Fruit fly (Drosophila melanogaster) whole organism, embryonic: ENCODE results near the gene Fdx1.

ENCODE experiments used
- B-H1 ChIP-seq: fragments of 200-800 bp; sonication (Bioruptor generic); IDR thresholded peaks from 3 replicates; pipeline ENCODE4 v1.3.6; 2022; ENCODE audit warnings: missing biosample characterization, missing genetic modification characterization
- BEAF-32 ChIP-seq: fragments of 200-800 bp; sonication (Bioruptor generic); optimal IDR thresholded peaks from 3 replicates; lab custom pipeline; 2017; ENCODE audit warnings: missing biosample characterization, missing genetic modification characterization, mild to moderate bottlenecking, moderate library complexity, missing genetic modification reagents
- Bteb2 ChIP-seq: fragments of 200-800 bp; sonication (Bioruptor generic); optimal IDR thresholded peaks from 2 replicates; lab custom pipeline; 2016; ENCODE audit warnings: missing biosample characterization, missing genetic modification characterization
- CG11456 ChIP-seq: fragments of 200-800 bp; sonication (Bioruptor generic); IDR thresholded peaks from 3 replicates; pipeline ENCODE4 v1.3.6; 2022; ENCODE audit warnings: missing biosample characterization, missing genetic modification characterization
- CG13287 ChIP-seq: fragments of 200-800 bp; sonication (Bioruptor generic); IDR thresholded peaks from 2 replicates; pipeline ENCODE4 v1.3.6; 2022; ENCODE audit warnings: missing biosample characterization, missing genetic modification characterization; ENCODE audit not compliant: partially characterized antibody
- CG13296 ChIP-seq: fragments of 200-800 bp; sonication (Bioruptor generic); optimal IDR thresholded peaks from 3 replicates; lab custom pipeline; 2018; ENCODE audit warnings: missing biosample characterization, mild to moderate bottlenecking, missing genetic modification characterization
- CG15514 ChIP-seq: fragments of 200-800 bp; sonication (Bioruptor generic); optimal IDR thresholded peaks from 3 replicates; lab custom pipeline; 2017; ENCODE audit warnings: missing biosample characterization, missing genetic modification characterization, mild to moderate bottlenecking, moderate library complexity, missing genetic modification reagents
- CG15601 ChIP-seq: fragments of 200-800 bp; sonication (Bioruptor generic); optimal IDR thresholded peaks from 3 replicates; lab custom pipeline; 2019; ENCODE audit warnings: missing biosample characterization, mild to moderate bottlenecking, missing genetic modification characterization, moderate library complexity
- CG1647 ChIP-seq: fragments of 200-800 bp; sonication (Bioruptor generic); optimal IDR thresholded peaks from 3 replicates; lab custom pipeline; 2016; ENCODE audit warnings: missing biosample characterization, missing genetic modification characterization
- CG16863 ChIP-seq: fragments of 200-800 bp; sonication (Bioruptor generic); optimal IDR thresholded peaks from 3 replicates; lab custom pipeline; 2016; ENCODE audit warnings: missing biosample characterization, missing genetic modification characterization
- CG17612 ChIP-seq: fragments of 200-800 bp; sonication (Bioruptor generic); IDR thresholded peaks from 2 replicates; pipeline ENCODE4 v1.3.6; 2022; ENCODE audit warnings: missing biosample characterization, missing genetic modification characterization
- CG34376 ChIP-seq: fragments of 200-800 bp; sonication (Bioruptor generic); optimal IDR thresholded peaks from 2 replicates; lab custom pipeline; 2018; ENCODE audit warnings: missing biosample characterization, mild to moderate bottlenecking, missing genetic modification characterization
- CG34422 ChIP-seq: fragments of 200-800 bp; sonication (Bioruptor generic); IDR thresholded peaks from 3 replicates; pipeline ENCODE4 v1.3.6; 2022; ENCODE audit warnings: missing biosample characterization, missing genetic modification characterization
- CG4404 ChIP-seq: fragments of 200-800 bp; sonication (Bioruptor generic); IDR thresholded peaks from 2 replicates; pipeline ENCODE4 v1.3.6; 2022; ENCODE audit warnings: missing biosample characterization, missing genetic modification characterization
- CG4617 ChIP-seq: fragments of 200-800 bp; sonication (Bioruptor generic); optimal IDR thresholded peaks from 3 replicates; lab custom pipeline; 2016; ENCODE audit warnings: missing biosample characterization, missing genetic modification characterization, borderline replicate concordance
- CHES-1-like ChIP-seq: fragments of 200-800 bp; sonication (Bioruptor generic); optimal IDR thresholded peaks from 2 replicates; lab custom pipeline; 2016; ENCODE audit warnings: missing biosample characterization, missing genetic modification characterization
- Dp ChIP-seq: fragments of 200-800 bp; sonication (Bioruptor generic); optimal IDR thresholded peaks from 2 replicates; lab custom pipeline; 2018; ENCODE audit warnings: missing biosample characterization, mild to moderate bottlenecking, missing genetic modification characterization, moderate library complexity
- Drgx ChIP-seq: fragments of 200-800 bp; sonication (Bioruptor generic); IDR thresholded peaks from 2 replicates; pipeline ENCODE4 v1.3.6; 2022; ENCODE audit warnings: missing biosample characterization, missing genetic modification characterization
- ERR ChIP-seq: fragments of 200-800 bp; sonication (Bioruptor generic); optimal IDR thresholded peaks from 2 replicates; lab custom pipeline; 2016; ENCODE audit warnings: missing biosample characterization, missing genetic modification characterization
- Ets97D ChIP-seq: fragments of 200-800 bp; sonication (Bioruptor generic); optimal IDR thresholded peaks from 3 replicates; lab custom pipeline; 2016; ENCODE audit warnings: missing biosample characterization, missing genetic modification characterization
- HLHmδ ChIP-seq: fragments of 200-800 bp; sonication (Bioruptor generic); optimal IDR thresholded peaks from 2 replicates; lab custom pipeline; 2018; ENCODE audit warnings: missing biosample characterization, mild to moderate bottlenecking, missing genetic modification characterization, moderate library complexity
- Hr51 ChIP-seq, 2 experiments: fragments of 200-800 bp; sonication (Bioruptor generic); optimal IDR thresholded peaks; 2 replicates in 1 of 2; 3 replicates in 1 of 2; lab custom pipeline; 2016 to 2018; ENCODE audit warnings: missing biosample characterization in 2 of 2, missing genetic modification characterization in 2 of 2, mild to moderate bottlenecking in 1 of 2, moderate library complexity in 1 of 2
- Hsf ChIP-seq: fragments of 200-800 bp; sonication (Bioruptor generic); optimal IDR thresholded peaks from 3 replicates; lab custom pipeline; 2016; ENCODE audit warnings: missing biosample characterization, missing genetic modification characterization
- MESR4 ChIP-seq: fragments of 200-800 bp; sonication (Bioruptor generic); optimal IDR thresholded peaks from 2 replicates; lab custom pipeline; 2018; ENCODE audit warnings: missing biosample characterization, mild to moderate bottlenecking, missing genetic modification characterization, moderate library complexity
- Med ChIP-seq: fragments of 200-800 bp; sonication (Bioruptor generic); peaks from one replicate; lab custom pipeline; 2016; ENCODE audit warnings: missing biosample characterization, missing genetic modification characterization, mild to moderate bottlenecking, inconsistent platforms, moderate library complexity
- NfI ChIP-seq: fragments of 200-800 bp; sonication (Bioruptor generic); optimal IDR thresholded peaks from 3 replicates; lab custom pipeline; 2018; ENCODE audit warnings: missing biosample characterization, mild to moderate bottlenecking, missing genetic modification characterization, moderate library complexity
- Trl ChIP-seq, 3 experiments: fragments of >200 bp in 2 of 3; fragments of 200-800 bp in 1 of 3; sonication (Bioruptor generic) in 1 of 3; optimal IDR thresholded peaks; 2 replicates in 1 of 3; 3 replicates in 2 of 3; lab custom pipeline; 2016 to 2017; ENCODE audit warnings: missing biosample characterization in 1 of 3, missing genetic modification characterization in 1 of 3
- cad ChIP-seq: fragments of >200 bp; optimal IDR thresholded peaks from 2 replicates; lab custom pipeline; 2017; ENCODE audit warnings: missing biosample characterization, missing genetic modification characterization
- chm ChIP-seq: fragments of 200-800 bp; sonication (Bioruptor generic); IDR thresholded peaks from 2 replicates; pipeline ENCODE4 v1.3.6; 2022; ENCODE audit warnings: missing biosample characterization, missing genetic modification characterization
- chn ChIP-seq: fragments of 200-800 bp; sonication (Bioruptor generic); optimal IDR thresholded peaks from 2 replicates; lab custom pipeline; 2016; ENCODE audit warnings: missing biosample characterization, missing genetic modification characterization
- crp ChIP-seq, 2 experiments: fragments of 200-800 bp; sonication (Bioruptor generic); optimal IDR thresholded peaks; 2 replicates in 1 of 2; 3 replicates in 1 of 2; lab custom pipeline; 2017; ENCODE audit warnings: missing biosample characterization in 2 of 2, missing genetic modification characterization in 2 of 2, mild to moderate bottlenecking in 1 of 2, moderate library complexity in 1 of 2
- hbn ChIP-seq: fragments of 200-800 bp; sonication (Bioruptor generic); IDR thresholded peaks from 2 replicates; pipeline ENCODE4 v1.3.6; 2022; ENCODE audit warnings: missing biosample characterization, missing genetic modification characterization; ENCODE audit not compliant: partially characterized antibody
- her ChIP-seq: fragments of 200-800 bp; sonication (Bioruptor generic); optimal IDR thresholded peaks from 2 replicates; lab custom pipeline; 2016; ENCODE audit warnings: missing biosample characterization, missing genetic modification characterization
- lab ChIP-seq: fragments of 200-800 bp; sonication (Bioruptor generic); optimal IDR thresholded peaks from 3 replicates; lab custom pipeline; 2017; ENCODE audit warnings: missing biosample characterization, missing genetic modification characterization, mild to moderate bottlenecking, moderate library complexity, missing genetic modification reagents
- lbe ChIP-seq: fragments of 200-800 bp; sonication (Bioruptor generic); optimal IDR thresholded peaks from 2 replicates; lab custom pipeline; 2016; ENCODE audit warnings: missing biosample characterization, mild to moderate bottlenecking, missing genetic modification characterization
- lilli ChIP-seq: fragments of 200-800 bp; sonication (Bioruptor generic); optimal IDR thresholded peaks from 3 replicates; lab custom pipeline; 2016; ENCODE audit warnings: missing biosample characterization, missing genetic modification characterization
- nom ChIP-seq: fragments of 200-800 bp; sonication (Bioruptor generic); optimal IDR thresholded peaks from 2 replicates; lab custom pipeline; 2017; ENCODE audit warnings: missing biosample characterization, missing genetic modification characterization, mild to moderate bottlenecking, moderate library complexity, missing genetic modification reagents
- scrt ChIP-seq: fragments of 200-800 bp; sonication (Bioruptor generic); optimal IDR thresholded peaks from 2 replicates; lab custom pipeline; 2018; ENCODE audit warnings: missing biosample characterization, mild to moderate bottlenecking, missing genetic modification characterization, moderate library complexity
- sens ChIP-seq: fragments of 200-800 bp; sonication (Bioruptor generic); peaks from one replicate; lab custom pipeline; 2016; ENCODE audit warnings: missing biosample characterization, missing genetic modification characterization
- slbo ChIP-seq: fragments of 200-800 bp; sonication (Bioruptor generic); IDR thresholded peaks from 2 replicates; pipeline ENCODE4 v1.3.6; 2022; ENCODE audit warnings: missing biosample characterization, missing genetic modification characterization
- sna ChIP-seq: fragments of 200-800 bp; sonication (Bioruptor generic); IDR thresholded peaks from 2 replicates; pipeline ENCODE4 v1.3.6; 2022; ENCODE audit warnings: missing biosample characterization, missing genetic modification characterization; ENCODE audit not compliant: partially characterized antibody
- stc ChIP-seq: fragments of 200-800 bp; sonication (Bioruptor generic); IDR thresholded peaks from 2 replicates; pipeline ENCODE4 v1.3.6; 2022; ENCODE audit warnings: missing biosample characterization, missing genetic modification characterization
- sug ChIP-seq: fragments of 200-800 bp; optimal IDR thresholded peaks from 2 replicates; lab custom pipeline; 2019; ENCODE audit warnings: missing biosample characterization, mild to moderate bottlenecking, missing genetic modification characterization, moderate library complexity
- tio ChIP-seq: fragments of 200-800 bp; sonication (Bioruptor generic); optimal IDR thresholded peaks from 2 replicates; lab custom pipeline; 2017; ENCODE audit warnings: missing biosample characterization, missing genetic modification characterization, inconsistent platforms
- unc-4 ChIP-seq: fragments of 200-800 bp; sonication (Bioruptor generic); IDR thresholded peaks from 2 replicates; pipeline ENCODE4 v1.3.6; 2022; ENCODE audit warnings: missing biosample characterization, missing genetic modification characterization; ENCODE audit not compliant: partially characterized antibody
- wek ChIP-seq: fragments of 200-800 bp; sonication (Bioruptor generic); optimal IDR thresholded peaks from 3 replicates; lab custom pipeline; 2018; ENCODE audit warnings: missing biosample characterization, mild to moderate bottlenecking, missing genetic modification characterization, moderate library complexity
- zen ChIP-seq: fragments of 200-800 bp; sonication (Bioruptor generic); optimal IDR thresholded peaks from 3 replicates; lab custom pipeline; 2018; ENCODE audit warnings: missing biosample characterization, mild to moderate bottlenecking, missing genetic modification characterization, moderate library complexity

The Fdx1 gene

dm6 chr3L:9360217-9360692, 10.8 kb downstream of the Fdx1 start, which contains the start of gene Pdxk (continued):
- peak; percentile 59 for TF ChIP-seq nom (GFP tag; lab: Kevin White, UChicago)
- peak; percentile 58 for TF ChIP-seq sens (GFP tag; lab: Kevin White, UChicago)
- peak; percentile 59 for TF ChIP-seq wek (GFP tag; lab: Kevin White, UChicago)
- no peak for TF ChIP-seq CG16863 (GFP tag; lab: Kevin White, UChicago)
- no peak for TF ChIP-seq CG11456 (GFP tag; lab: Robert Waterston, UW)
- peak; percentile 19 for TF ChIP-seq ERR (GFP tag; lab: Kevin White, UChicago)
- TF ChIP-seq chn (GFP tag; lab: Kevin White, UChicago): peak; percentile 59
- TF ChIP-seq Trl (optimal IDR thresholded peaks at IDR 0.05; lab: Kevin White, UChicago): peak in 1 of 2 experiments; percentile 43
- TF ChIP-seq Trl (GFP tag; optimal IDR thresholded peaks at IDR 0.05; lab: Kevin White, UChicago): no peak
- 0 out of 2 replicates have a peak, but pooled peaks have one; percentile 11 for TF ChIP-seq chm
- no peak for TF ChIP-seq zen (tag; lab: Kevin White, UChicago)
- TF ChIP-seq, all 482 proteins: peak for 109

- no peak for TF ChIP-seq cad (GFP tag; lab: Kevin White, UChicago)
- TF ChIP-seq CHES-1-like (GFP tag; lab: Kevin White, UChicago): no peak
- peak; percentile 11 for TF ChIP-seq NfI (GFP tag; lab: Kevin White, UChicago)
- peak; percentile 3 for TF ChIP-seq lilli (GFP tag; lab: Kevin White, UChicago)
- peak; percentile 52 for TF ChIP-seq CG4617 (GFP tag; lab: Kevin White, UChicago)
- TF ChIP-seq Dp (GFP tag; lab: Kevin White, UChicago): peak; percentile 21
- peak; percentile 15 for TF ChIP-seq BEAF-32 (GFP tag; lab: Kevin White, UChicago)
- peak; percentile 39 for TF ChIP-seq CG15514
- TF ChIP-seq sna (GFP tag; lab: Robert Waterston, UW): 0 out of 2 replicates have a peak, but pooled peaks have one; percentile 20
- TF ChIP-seq Med: peak; percentile 84
- no peak for TF ChIP-seq HLHmδ
- peak; percentile 4 for TF ChIP-seq CG13296 (GFP tag; lab: Kevin White, UChicago)
- TF ChIP-seq sens (GFP tag; lab: Kevin White, UChicago): peak; percentile 54
- TF ChIP-seq CG15601 (tag; lab: Kevin White, UChicago): peak; percentile 29
- peak; percentile 25; the same call in 1 of the 2 replicates for TF ChIP-seq hbn (GFP tag; lab: Robert Waterston, UW)
- no peak for TF ChIP-seq CG34376 (GFP tag; lab: Kevin White, UChicago)
- TF ChIP-seq CG1647: no peak
- peak; percentile 29 for TF ChIP-seq CG13287
- TF ChIP-seq CG34422 (GFP tag; lab: Robert Waterston, UW): peak; percentile 48; the same call in 1 of the 3 replicates
- TF ChIP-seq CG17612: no peak
- TF ChIP-seq Hsf (GFP tag; lab: Kevin White, UChicago): no peak
- no peak for TF ChIP-seq B-H1 (GFP tag; lab: Robert Waterston, UW)
- peak; percentile 1 for TF ChIP-seq her (GFP tag; lab: Kevin White, UChicago)
- peak; percentile 28 for TF ChIP-seq lbe (GFP tag; lab: Kevin White, UChicago)
- peak in 1 of 2 experiments; percentile 9 for TF ChIP-seq Hr51 (GFP tag; optimal IDR thresholded peaks at IDR 0.05; lab: Kevin White, UChicago)
- peak; percentile 24; the same call in 1 of the 2 replicates for TF ChIP-seq slbo (GFP tag; lab: Robert Waterston, UW)
- peak; percentile 52 for TF ChIP-seq scrt
- no peak for TF ChIP-seq tio (GFP tag; lab: Kevin White, UChicago)
- peak; percentile 77 to 95 for TF ChIP-seq crp (GFP tag; optimal IDR thresholded peaks at IDR 0.05; lab: Kevin White, UChicago)
- TF ChIP-seq Ets97D (GFP tag; lab: Kevin White, UChicago): peak; percentile 3
- TF ChIP-seq Drgx (GFP tag; lab: Robert Waterston, UW): peak; percentile 65; the same call in 1 of the 2 replicates
- TF ChIP-seq sug (tag; lab: Kevin White, UChicago): peak; percentile 3
- TF ChIP-seq Bteb2 (GFP tag; lab: Kevin White, UChicago): peak; percentile 10
- peak; percentile 43 for TF ChIP-seq MESR4 (GFP tag; lab: Kevin White, UChicago)
- TF ChIP-seq unc-4 (GFP tag; lab: Robert Waterston, UW): 0 out of 2 replicates have a peak, but pooled peaks have one; percentile 18
- peak; percentile 40; the same call in 1 of the 2 replicates for TF ChIP-seq stc (GFP tag; lab: Robert Waterston, UW)
- TF ChIP-seq lab: no peak
- no peak for TF ChIP-seq CG4404 (GFP tag; lab: Robert Waterston, UW)
Observed at dm6 chr3L:9358713-9359040, 12.4 kb downstream of the Fdx1 start, which contains the start of the genes UGP and Svip. Gene UGP, minus strand, starts transcription at chr3L:9358935. Gene Svip, plus strand, starts transcription at chr3L:9358999.
